Worm (Caenorhabditis elegans): ENCODE results near the gene spp-3.

spp-3 gene

DNA sequence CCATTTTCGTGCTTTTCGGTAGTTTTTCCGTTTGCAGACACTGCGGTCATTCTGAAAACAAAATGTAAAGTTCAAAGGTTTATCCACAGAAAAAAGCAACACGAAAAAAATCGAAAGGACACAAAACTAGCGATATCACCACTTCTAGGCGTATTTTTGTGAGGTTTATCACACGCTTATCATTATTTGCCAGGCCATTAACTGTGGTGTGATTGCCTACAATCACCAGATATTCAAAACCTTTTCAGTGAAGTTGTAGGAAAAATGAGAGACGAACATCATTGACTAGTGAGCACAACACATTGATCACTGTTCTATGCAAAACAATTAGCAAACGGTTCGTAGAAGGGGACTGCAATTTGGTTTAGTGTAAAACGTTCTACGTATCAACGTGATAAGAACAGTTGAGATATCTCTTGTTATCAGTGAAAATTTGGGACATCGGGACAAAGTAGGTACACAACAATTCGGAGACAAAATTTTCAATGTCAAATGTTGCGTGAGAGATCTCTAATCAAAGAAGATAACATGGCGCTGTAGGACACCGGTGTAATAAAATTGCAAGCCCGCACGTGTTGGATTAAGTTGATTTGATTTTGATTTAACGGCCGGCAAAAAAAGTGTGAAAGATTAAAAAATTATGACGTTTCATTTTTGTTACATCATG lies 9.5 kb downstream of the spp-3 start, which contains the start of gene sur-5:
Gene sur-5, minus strand, starts transcription at position 51 of the 667 bp plus-strand sequence.
- TF ChIP-seq nhr-47 (tag; optimal IDR thresholded peaks at IDR 0.05) (peak; percentile 26), unc-130 (tag; optimal IDR thresholded peaks at IDR 0.05) (peak; percentile 17), elt-3 (tag; optimal IDR thresholded peaks at IDR 0.05) (peak in 4 of 6 experiments; percentile 54 to 95 (median 64)), mab-9 (GFP tag; IDR thresholded peaks at IDR 0.05) (no peak), grh-1 (GFP tag; IDR thresholded peaks at IDR 0.05) (no peak), nhr-20 (tag; optimal IDR thresholded peaks at IDR 0.05) (peak; percentile 61), mep-1 (tag; optimal IDR thresholded peaks at IDR 0.05) (no peak), nhr-85 (tag) (peak; percentile 78), unc-30 (tag; optimal IDR thresholded peaks at IDR 0.05) (no peak), rnt-1 (tag; optimal IDR thresholded peaks at IDR 0.05) (peak; percentile 1), fos-1 (tag; optimal IDR thresholded peaks at IDR 0.05) (no peak), sox-4 (tag; optimal IDR thresholded peaks at IDR 0.05) (no peak), nhr-19 (GFP tag; conservative IDR thresholded peaks at IDR 0.05) (peak; percentile 12; the same call in 1 of the 2 replicates), blmp-1 (tag; optimal IDR thresholded peaks at IDR 0.05) (peak; percentile 77), lin-35 (GFP tag; optimal IDR thresholded peaks at IDR 0.05) (peak in 1 of 2 experiments; percentile 28), C34B4.2 (tag; optimal IDR thresholded peaks at IDR 0.05) (no peak), hlh-4 (tag; optimal IDR thresholded peaks at IDR 0.05) (no peak), ces-1 (GFP tag; optimal IDR thresholded peaks at IDR 0.05) (no peak), ceh-8 (GFP tag; optimal IDR thresholded peaks at IDR 0.05) (no peak), snu-23 (GFP tag; optimal IDR thresholded peaks at IDR 0.05) (peak; percentile 26), ztf-11 (tag; optimal IDR thresholded peaks at IDR 0.05) (no peak), mdl-1 (tag; optimal IDR thresholded peaks at IDR 0.05) (peak in 1 of 2 experiments; percentile 74), alr-1 (tag; optimal IDR thresholded peaks at IDR 0.05; ENCODE audit: borderline replicate concordance) (no peak), hpl-2 (GFP tag; optimal IDR thresholded peaks at IDR 0.05) (no peak), ceh-82 (tag; optimal IDR thresholded peaks at IDR 0.05) (no peak), xbp-1 (tag; optimal IDR thresholded peaks at IDR 0.05) (no peak), lir-3 (tag; optimal IDR thresholded peaks at IDR 0.05; ENCODE audit: poor library complexity) (peak; percentile 2), ama-1 (optimal IDR thresholded peaks at IDR 0.05) (no peak), lin-14 (GFP tag; optimal IDR thresholded peaks at IDR 0.05) (peak; percentile 77), efl-1 (optimal IDR thresholded peaks at IDR 0.05) (no peak), efl-1 (GFP tag; optimal IDR thresholded peaks at IDR 0.05 in 1 of 2) (peak in 1 of 2 experiments; percentile 87), ztf-4 (tag; optimal IDR thresholded peaks at IDR 0.05) (no peak), nhr-28 (tag; optimal IDR thresholded peaks at IDR 0.05) (no peak), F16B12.6 (tag; optimal IDR thresholded peaks at IDR 0.05) (no peak), ceh-63 (GFP tag; optimal IDR thresholded peaks at IDR 0.05) (no peak), egl-13 (tag; optimal IDR thresholded peaks at IDR 0.05) (no peak), jun-1 (tag; optimal IDR thresholded peaks at IDR 0.05) (no peak), nhr-11 (tag; optimal IDR thresholded peaks at IDR 0.05) (no peak), swsn-7 (tag; optimal IDR thresholded peaks at IDR 0.05) (no peak), nhr-71 (tag; optimal IDR thresholded peaks at IDR 0.05) (peak; percentile 72), zip-4 (GFP tag; optimal IDR thresholded peaks at IDR 0.05) (no peak), vab-15 (tag; optimal IDR thresholded peaks at IDR 0.05) (no peak), dpl-1 (GFP tag; optimal IDR thresholded peaks at IDR 0.05) (no peak), mef-2 (tag; optimal IDR thresholded peaks at IDR 0.05) (no peak), ets-5 (GFP tag; IDR thresholded peaks at IDR 0.05) (no peak), lin-13 (GFP tag; optimal IDR thresholded peaks at IDR 0.05) (no peak), elt-2 (tag; optimal IDR thresholded peaks at IDR 0.05) (peak; percentile 79), efl-3 (GFP tag; optimal IDR thresholded peaks at IDR 0.05) (no peak), unc-62 (GFP tag; optimal IDR thresholded peaks at IDR 0.05) (no peak), nhr-77 (tag; optimal IDR thresholded peaks at IDR 0.05) (no peak), aha-1 (tag; optimal IDR thresholded peaks at IDR 0.05) (no peak), nhr-12 (tag; optimal IDR thresholded peaks at IDR 0.05) (no peak), fkh-8 (tag; optimal IDR thresholded peaks at IDR 0.05) (no peak)
